Worm (Caenorhabditis elegans) whole organism, mixed stage, embryonic: ENCODE measurements around the gene C07A9.12.

ENCODE experiments used
- M03D4.4 ChIP-seq: sonication (generic microtip); optimal IDR thresholded peaks from 2 replicates; lab custom pipeline; 2017; ENCODE audit warnings: mild to moderate bottlenecking, missing genetic modification characterization, missing compliant biosample characterization
- bed-3 ChIP-seq: fragments of 200-800 bp; sonication (Bioruptor generic); optimal IDR thresholded peaks from 3 replicates; lab custom pipeline; 2018; ENCODE audit warnings: mild to moderate bottlenecking, missing genetic modification characterization, moderate library complexity, missing compliant biosample characterization
- blmp-1 ChIP-seq: fragments of 150-350 bp; optimal IDR thresholded peaks from 2 replicates; lab custom pipeline; 2014; ENCODE audit warnings: missing biosample characterization, missing genetic modification characterization
- ceh-39 ChIP-seq: fragments of 150-350 bp; optimal IDR thresholded peaks from 2 replicates; lab custom pipeline; 2014; ENCODE audit warnings: missing biosample characterization, missing genetic modification characterization
- ceh-43 ChIP-seq: fragments of 200-800 bp; sonication (Bioruptor generic); optimal IDR thresholded peaks from 2 replicates; lab custom pipeline; 2018; ENCODE audit warnings: mild to moderate bottlenecking, missing genetic modification characterization, moderate library complexity, missing compliant biosample characterization
- ceh-83 ChIP-seq: fragments of 200-800 bp; sonication (Bioruptor generic); optimal IDR thresholded peaks from 2 replicates; lab custom pipeline; 2018; ENCODE audit warnings: mild to moderate bottlenecking, missing genetic modification characterization, missing compliant biosample characterization
- ces-1 ChIP-seq: fragments of 150-350 bp; optimal IDR thresholded peaks from 2 replicates; lab custom pipeline; 2014; ENCODE audit warnings: missing biosample characterization, missing genetic modification reagents, missing genetic modification characterization
- cnd-1 ChIP-seq: fragments of 200-800 bp; sonication (Bioruptor generic); optimal IDR thresholded peaks from 2 replicates; lab custom pipeline; 2018; ENCODE audit warnings: mild to moderate bottlenecking, missing genetic modification characterization, missing compliant biosample characterization
- drap-1 ChIP-seq: fragments of 200-800 bp; sonication (Bioruptor generic); optimal IDR thresholded peaks from 3 replicates; lab custom pipeline; 2018; ENCODE audit warnings: mild to moderate bottlenecking, missing genetic modification characterization, missing compliant biosample characterization
- ham-2 ChIP-seq: fragments of 200-800 bp; sonication (Bioruptor generic); optimal IDR thresholded peaks from 2 replicates; lab custom pipeline; 2018; ENCODE audit warnings: mild to moderate bottlenecking, missing genetic modification characterization, missing compliant biosample characterization
- hlh-1 ChIP-seq: fragments of 150-350 bp; optimal IDR thresholded peaks from 2 replicates; lab custom pipeline; 2014; ENCODE audit warnings: missing biosample characterization, missing genetic modification reagents, missing genetic modification characterization
- lin-13 ChIP-seq: fragments of 150-350 bp; optimal IDR thresholded peaks from 2 replicates; lab custom pipeline; 2014; ENCODE audit warnings: missing biosample characterization, missing genetic modification characterization
- lin-32 ChIP-seq: fragments of 200-800 bp; sonication (Bioruptor generic); optimal IDR thresholded peaks from 2 replicates; lab custom pipeline; 2018; ENCODE audit warnings: mild to moderate bottlenecking, missing genetic modification characterization, missing compliant biosample characterization
- mab-5 ChIP-seq: fragments of 150-350 bp; optimal IDR thresholded peaks from 2 replicates; lab custom pipeline; 2014; ENCODE audit warnings: missing biosample characterization, missing genetic modification characterization
- mep-1 ChIP-seq: fragments of 150-350 bp; optimal IDR thresholded peaks from 2 replicates; lab custom pipeline; 2017; ENCODE audit warnings: missing biosample characterization, missing genetic modification reagents, missing genetic modification characterization, inconsistent platforms
- mls-2 ChIP-seq: sonication (generic microtip); optimal IDR thresholded peaks from 2 replicates; lab custom pipeline; 2016; ENCODE audit warnings: mild to moderate bottlenecking, missing genetic modification characterization, moderate library complexity, missing compliant biosample characterization
- nhr-12 ChIP-seq: fragments of 150-350 bp; optimal IDR thresholded peaks from 2 replicates; lab custom pipeline; 2014; ENCODE audit warnings: missing biosample characterization, missing genetic modification characterization
- nhr-2 ChIP-seq: fragments of 150-350 bp; optimal IDR thresholded peaks from 2 replicates; lab custom pipeline; 2014; ENCODE audit warnings: missing biosample characterization, missing genetic modification characterization
- nhr-237 ChIP-seq: fragments of 150-350 bp; optimal IDR thresholded peaks from 2 replicates; lab custom pipeline; 2014; ENCODE audit warnings: missing biosample characterization, missing genetic modification characterization
- nhr-28 ChIP-seq: fragments of 150-350 bp; optimal IDR thresholded peaks from 2 replicates; lab custom pipeline; 2014; ENCODE audit warnings: missing biosample characterization, missing genetic modification characterization
- nhr-76 ChIP-seq: sonication (generic microtip); optimal IDR thresholded peaks from 2 replicates; lab custom pipeline; 2017; ENCODE audit warnings: missing biosample characterization, missing genetic modification characterization
- pha-4 ChIP-seq: fragments of 150-350 bp; optimal IDR thresholded peaks from 2 replicates; lab custom pipeline; 2018; ENCODE audit warnings: missing biosample characterization, missing genetic modification reagents, missing genetic modification characterization
- sem-2 ChIP-seq: fragments of 200-800 bp; sonication (Bioruptor generic); optimal IDR thresholded peaks from 2 replicates; lab custom pipeline; 2018; ENCODE audit warnings: mild to moderate bottlenecking, missing genetic modification characterization, missing compliant biosample characterization
- sptf-1 ChIP-seq: sonication (generic microtip); optimal IDR thresholded peaks from 2 replicates; lab custom pipeline; 2017; ENCODE audit warnings: mild to moderate bottlenecking, missing genetic modification characterization, moderate library complexity, missing compliant biosample characterization
- tbx-8 ChIP-seq: fragments of 200-800 bp; sonication (Bioruptor generic); optimal IDR thresholded peaks from 2 replicates; lab custom pipeline; 2018; ENCODE audit warnings: mild to moderate bottlenecking, missing genetic modification characterization, moderate library complexity, missing compliant biosample characterization
- unc-120 ChIP-seq: sonication (generic microtip); optimal IDR thresholded peaks from 2 replicates; lab custom pipeline; 2017; ENCODE audit warnings: missing genetic modification characterization, missing compliant biosample characterization; ENCODE audit not compliant: poor library complexity, severe bottlenecking
- unc-39 ChIP-seq: fragments of 150-350 bp; optimal IDR thresholded peaks from 2 replicates; lab custom pipeline; 2014; ENCODE audit warnings: missing biosample characterization, missing genetic modification characterization
- unc-62 ChIP-seq: fragments of 150-350 bp; optimal IDR thresholded peaks from 2 replicates; lab custom pipeline; 2014; ENCODE audit warnings: missing biosample characterization, missing genetic modification reagents, missing genetic modification characterization
- zip-8 ChIP-seq: fragments of 150-350 bp; optimal IDR thresholded peaks from 2 replicates; lab custom pipeline; 2014; ENCODE audit warnings: missing biosample characterization, missing genetic modification characterization
- ztf-11 ChIP-seq: fragments of 150-350 bp; optimal IDR thresholded peaks from 2 replicates; lab custom pipeline; 2014; ENCODE audit warnings: missing biosample characterization, missing genetic modification characterization

Gene C07A9.12

DNA sequence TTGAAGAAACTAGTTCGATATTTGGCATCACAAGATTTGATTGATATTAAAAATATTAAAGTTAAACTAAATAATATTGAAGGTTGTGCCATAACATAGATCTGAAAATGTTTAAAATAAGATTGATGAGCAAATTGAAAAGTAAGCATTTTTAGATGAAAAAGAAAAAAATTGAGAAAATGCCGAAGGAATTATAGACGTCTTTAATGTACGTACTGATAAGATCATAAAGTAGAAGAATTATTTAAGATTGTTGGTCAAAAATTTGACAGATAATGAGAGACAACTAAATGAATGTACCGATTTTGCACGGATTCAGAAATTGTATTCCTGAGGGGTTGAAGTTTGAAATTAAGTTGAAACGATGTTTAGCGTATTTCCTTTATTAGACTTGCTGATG, 7.1 kb downstream of the C07A9.12 start, which contains the start of gene ncx-7:
Gene ncx-7 (minus strand): TSS at position 101 of the 400 bp plus-strand sequence.
- TF ChIP-seq unc-39 (tag; lab: Kevin White, UChicago) (no peak), mls-2 (tag; lab: Kevin White, UChicago) (no peak), unc-62 (no peak), unc-120 (tag; lab: Kevin White, UChicago) (no peak), M03D4.4 (no peak), nhr-237 (no peak), ceh-83 (GFP tag; lab: Kevin White, UChicago) (no peak), mep-1 (no peak), drap-1 (no peak), hlh-1 (tag; lab: Kevin White, UChicago) (no peak), ham-2 (GFP tag; lab: Kevin White, UChicago) (no peak), ceh-39 (tag; lab: Kevin White, UChicago) (no peak), sptf-1 (tag; lab: Kevin White, UChicago) (no peak), ceh-43 (GFP tag; lab: Kevin White, UChicago) (no peak), lin-13 (tag; lab: Kevin White, UChicago) (no peak)

DNA sequence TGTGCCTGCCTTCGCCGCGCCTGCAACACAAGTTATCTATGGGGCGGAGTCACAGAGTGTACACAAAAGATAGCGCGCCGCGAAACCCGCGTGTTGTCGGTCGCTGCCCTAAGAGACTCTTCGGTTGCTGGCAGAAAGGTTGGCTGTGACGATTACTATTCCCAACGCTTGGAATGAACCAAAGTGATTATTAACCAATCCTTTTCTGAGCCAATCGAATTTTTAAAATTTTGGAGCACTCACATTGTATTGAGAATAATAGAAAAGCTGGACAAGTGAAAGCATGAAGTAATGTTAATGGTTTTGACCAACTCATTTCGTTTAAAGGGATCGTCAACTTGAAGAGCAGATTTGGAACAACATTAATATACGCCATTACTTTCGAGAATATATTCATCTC, 10.1 kb downstream of the C07A9.12 start:
- no peak for TF ChIP-seq ces-1 (GFP tag; lab: Kevin White, UChicago)
- no peak for TF ChIP-seq nhr-2 (tag; lab: Kevin White, UChicago)
- TF ChIP-seq sptf-1 (tag; lab: Kevin White, UChicago) = no peak
- TF ChIP-seq unc-120 (tag; lab: Kevin White, UChicago) = no peak
- TF ChIP-seq ztf-11 (tag; lab: Kevin White, UChicago) = no peak
- TF ChIP-seq lin-13 (tag; lab: Kevin White, UChicago) = no peak
- TF ChIP-seq ham-2 (GFP tag; lab: Kevin White, UChicago) = no peak
- no peak for TF ChIP-seq mab-5 (tag; lab: Kevin White, UChicago)
- no peak for TF ChIP-seq blmp-1 (tag; lab: Kevin White, UChicago)
- no peak for TF ChIP-seq unc-62
- TF ChIP-seq lin-32 (GFP tag; lab: Kevin White, UChicago) = no peak
- TF ChIP-seq mls-2 (tag; lab: Kevin White, UChicago) = no peak
- no peak for TF ChIP-seq mep-1
- TF ChIP-seq bed-3 (GFP tag; lab: Kevin White, UChicago) = no peak
- TF ChIP-seq nhr-76 (tag; lab: Kevin White, UChicago) = no peak
- no peak for TF ChIP-seq ceh-83 (GFP tag; lab: Kevin White, UChicago)

DNA sequence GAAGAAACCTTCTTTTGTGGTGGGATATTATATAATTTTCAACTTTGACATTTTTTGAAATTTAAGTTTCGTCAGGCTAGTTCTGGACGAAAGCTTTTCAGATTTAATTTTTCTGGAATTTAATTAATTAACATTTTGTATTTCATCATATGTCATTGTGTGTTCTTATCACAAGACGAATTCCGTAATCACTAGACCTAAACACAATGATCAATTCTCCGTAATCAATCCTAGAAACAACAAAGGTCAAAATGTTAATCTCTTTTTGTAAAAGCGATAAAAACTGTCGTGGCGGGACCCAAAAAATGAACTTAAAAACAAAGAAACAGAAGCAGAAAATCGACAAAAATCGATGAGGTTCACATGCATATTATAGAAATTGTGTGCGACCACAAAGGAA, 12.6 kb downstream of the C07A9.12 start:
- TF ChIP-seq ceh-39 (tag; lab: Kevin White, UChicago) (no peak), pha-4 (tag; lab: Kevin White, UChicago) (no peak), ham-2 (GFP tag; lab: Kevin White, UChicago) (no peak), mep-1 (no peak), zip-8 (tag; lab: Kevin White, UChicago) (no peak), ceh-43 (GFP tag; lab: Kevin White, UChicago) (no peak), ces-1 (GFP tag; lab: Kevin White, UChicago) (no peak), unc-62 (no peak), drap-1 (no peak), ztf-11 (tag; lab: Kevin White, UChicago) (no peak), nhr-28 (tag; lab: Kevin White, UChicago) (no peak), nhr-12 (tag; lab: Kevin White, UChicago) (no peak), nhr-76 (tag; lab: Kevin White, UChicago) (no peak), hlh-1 (tag; lab: Kevin White, UChicago) (no peak), ceh-83 (GFP tag; lab: Kevin White, UChicago) (no peak), sem-2 (GFP tag; lab: Kevin White, UChicago) (no peak), unc-39 (tag; lab: Kevin White, UChicago) (no peak), mab-5 (tag; lab: Kevin White, UChicago) (no peak), bed-3 (GFP tag; lab: Kevin White, UChicago) (no peak), tbx-8 (GFP tag; lab: Kevin White, UChicago) (no peak)

DNA sequence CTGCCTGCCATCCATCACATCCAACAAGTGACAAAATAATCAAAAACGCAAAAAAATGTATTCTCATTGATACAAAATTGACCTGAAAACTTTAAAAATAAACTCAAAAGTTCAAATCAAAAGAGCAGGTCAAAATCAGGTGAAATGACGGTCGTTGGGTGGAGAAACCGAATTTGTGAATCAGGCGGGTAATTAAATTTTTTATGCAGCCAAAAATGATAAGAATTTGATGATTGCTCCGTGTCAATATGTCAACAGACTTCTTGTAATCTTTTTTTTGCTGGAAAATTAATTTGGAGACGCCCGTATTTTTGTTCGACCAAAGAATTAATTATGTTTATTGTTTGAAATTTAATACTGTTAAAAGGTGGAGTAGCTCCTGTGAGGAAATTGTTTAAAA, 13.5 kb downstream of the C07A9.12 start, which contains the start of gene ncx-6:
Gene ncx-6 (minus strand): TSS at position 88 of the 400 bp plus-strand sequence.
- TF ChIP-seq ceh-83 (GFP tag; lab: Kevin White, UChicago) (no peak), unc-39 (tag; lab: Kevin White, UChicago) (no peak), nhr-28 (tag; lab: Kevin White, UChicago) (no peak), lin-13 (tag; lab: Kevin White, UChicago) (no peak), lin-32 (GFP tag; lab: Kevin White, UChicago) (no peak), mep-1 (no peak)

DNA sequence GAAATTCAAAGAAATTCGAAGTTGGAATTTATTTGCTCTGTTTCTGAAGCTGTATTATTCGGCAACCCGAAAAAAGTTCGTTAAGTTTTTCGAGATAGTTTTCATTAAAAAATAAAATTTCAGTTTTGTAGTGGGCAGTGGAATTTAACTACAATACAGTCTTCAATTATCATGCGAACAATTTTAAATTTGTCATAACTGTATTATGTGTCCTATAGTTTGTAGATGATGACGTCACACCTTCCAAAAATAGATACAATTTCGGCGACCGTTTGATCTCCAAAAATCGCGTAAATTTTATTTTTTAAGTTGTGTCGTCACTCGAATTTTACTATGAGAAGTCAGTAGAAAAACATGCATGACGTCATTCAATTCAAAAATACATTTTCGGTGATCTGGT, 14.2 kb downstream of the C07A9.12 start:
- TF ChIP-seq cnd-1 (tag; lab: Kevin White, UChicago) (no peak), drap-1 (no peak), sem-2 (GFP tag; lab: Kevin White, UChicago) (no peak), hlh-1 (tag; lab: Kevin White, UChicago) (no peak), ces-1 (GFP tag; lab: Kevin White, UChicago) (no peak), zip-8 (tag; lab: Kevin White, UChicago) (peak; percentile 81)
- TF ChIP-seq, all 35 proteins: peak for 1
